Worm (Caenorhabditis elegans): ENCODE data around the gene gasr-8.

ce11 chrV:14640071-14640470, 48.8 kb upstream of the gasr-8 start, which contains the start of gene F43D2.7:
- no peak for TF ChIP-seq unc-130 (GFP tag; optimal IDR thresholded peaks at IDR 0.05)
- TF ChIP-seq ama-1 (optimal IDR thresholded peaks at IDR 0.05) = no peak
- no peak for TF ChIP-seq ama-1 (GFP tag; optimal IDR thresholded peaks at IDR 0.05)
- no peak for TF ChIP-seq D2030.7 (GFP tag; IDR thresholded peaks at IDR 0.05)
- TF ChIP-seq Y53F4B.3 (GFP tag; IDR thresholded peaks at IDR 0.05) = no peak
- TF ChIP-seq bed-2 (GFP tag; IDR thresholded peaks at IDR 0.05) = no peak
- no peak for TF ChIP-seq dox-1 (GFP tag; IDR thresholded peaks at IDR 0.05)
- TF ChIP-seq ceh-40 (GFP tag; IDR thresholded peaks at IDR 0.05) = no peak
- TF ChIP-seq hrde-1 (tag; optimal IDR thresholded peaks at IDR 0.05; ENCODE audit: borderline replicate concordance) = no peak
- no peak for TF ChIP-seq nhr-179 (tag; optimal IDR thresholded peaks at IDR 0.05)
- no peak for TF ChIP-seq F23B12.7 (tag; optimal IDR thresholded peaks at IDR 0.05; ENCODE audit: insufficient read depth)
- no peak for TF ChIP-seq cebp-2 (GFP tag; IDR thresholded peaks at IDR 0.05)
- no peak for TF ChIP-seq tbx-9 (tag; optimal IDR thresholded peaks at IDR 0.05; ENCODE audit: borderline replicate concordance)
- TF ChIP-seq F49E8.2 (tag; optimal IDR thresholded peaks at IDR 0.05; ENCODE audit: insufficient read depth) = no peak
